Worm (Caenorhabditis elegans) whole organism, dauer: ENCODE data around the gene R144.11.

Experiments
- unc-62 ChIP-seq: sonication (generic microtip); optimal IDR thresholded peaks from 2 replicates; lab custom pipeline; 2017; ENCODE audit warnings: missing biosample characterization, missing genetic modification reagents, missing genetic modification characterization

R144.11 gene

DNA sequence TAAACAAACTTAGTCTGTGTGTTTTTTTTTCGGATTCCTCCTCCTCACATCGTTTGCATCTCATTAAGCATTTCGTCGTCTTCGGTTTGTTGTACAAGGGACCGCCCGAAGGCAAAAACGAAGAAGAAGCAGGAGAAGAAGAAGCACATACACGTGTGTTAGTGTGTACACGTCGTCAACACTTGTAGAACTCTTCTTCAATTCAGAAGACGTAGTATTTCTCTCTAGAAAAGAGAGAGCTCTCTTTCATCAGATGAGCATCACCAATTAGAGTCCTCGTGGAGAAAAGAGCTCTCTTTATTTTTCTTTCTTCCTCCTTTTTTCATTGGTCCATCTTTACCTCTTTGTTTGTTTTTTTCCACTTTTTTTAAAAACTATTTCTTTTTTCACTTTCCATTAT is 40.5 kb downstream of the R144.11 start:
- TF ChIP-seq unc-62: no peak

DNA sequence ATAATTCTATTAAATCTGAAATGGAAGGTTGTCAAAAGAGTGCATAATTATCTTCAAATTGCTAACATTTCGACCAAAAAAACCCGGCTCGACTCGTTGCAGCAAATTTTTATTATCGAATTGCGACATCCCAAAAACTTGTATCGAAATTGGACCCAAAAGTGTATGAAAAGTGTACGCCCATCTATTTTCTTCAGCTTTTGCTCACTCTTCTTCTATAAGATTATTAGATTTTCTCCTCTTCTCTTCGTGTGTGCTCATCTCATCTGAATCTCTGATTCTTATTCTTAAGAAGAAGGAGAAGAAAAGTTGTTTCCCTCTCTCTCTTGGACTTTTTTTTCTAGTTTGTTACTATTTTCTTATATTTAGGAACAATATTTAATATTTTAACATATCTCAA is 41.4 kb downstream of the R144.11 start:
- TF ChIP-seq unc-62: no peak

DNA sequence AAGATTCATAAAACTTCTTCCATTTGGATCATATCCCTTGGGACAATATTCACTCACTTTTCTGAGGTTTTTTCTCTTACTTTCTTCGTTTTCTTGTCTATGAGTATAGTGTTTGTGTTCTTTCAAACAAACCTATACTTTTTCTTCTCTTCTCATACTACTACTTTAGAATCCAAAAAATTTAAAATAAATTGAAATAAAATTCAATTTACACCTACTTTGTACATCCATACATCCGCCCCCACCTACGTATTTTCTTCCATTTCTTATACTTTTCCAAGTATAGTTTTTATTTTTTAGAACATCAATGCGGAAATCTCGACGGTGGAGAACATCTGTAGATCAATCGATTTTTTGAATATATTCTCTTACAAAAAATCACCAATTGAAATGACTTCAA is 43.4 kb downstream of the R144.11 start, which contains the start of gene nca-2:
Gene nca-2, plus strand, starts transcription at position 301 of the 400 bp plus-strand sequence.
- no peak for TF ChIP-seq unc-62

DNA sequence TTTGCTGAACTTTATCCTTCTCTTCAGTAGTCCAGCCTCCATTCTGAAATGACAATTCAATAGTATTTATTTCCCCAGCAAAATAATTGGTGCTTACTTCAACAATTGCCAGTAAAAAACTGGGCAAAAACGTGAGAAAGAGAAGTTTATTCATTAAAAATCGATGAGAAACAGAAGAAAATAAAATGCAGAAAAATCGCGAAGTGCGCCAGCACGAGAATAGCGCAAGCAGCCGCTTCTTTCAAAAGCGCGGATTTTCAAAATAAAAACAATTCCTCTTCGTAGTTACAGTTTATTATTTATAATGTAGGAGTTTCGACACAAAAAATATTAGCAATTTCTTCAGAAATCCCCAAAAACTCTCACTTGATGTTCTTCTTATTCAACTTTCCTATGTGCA is 45.7 kb downstream of the R144.11 start, which contains the start of gene C27F2.9:
Gene C27F2.9, minus strand, starts transcription at position 159 of the 400 bp plus-strand sequence.
- no peak for TF ChIP-seq unc-62

DNA sequence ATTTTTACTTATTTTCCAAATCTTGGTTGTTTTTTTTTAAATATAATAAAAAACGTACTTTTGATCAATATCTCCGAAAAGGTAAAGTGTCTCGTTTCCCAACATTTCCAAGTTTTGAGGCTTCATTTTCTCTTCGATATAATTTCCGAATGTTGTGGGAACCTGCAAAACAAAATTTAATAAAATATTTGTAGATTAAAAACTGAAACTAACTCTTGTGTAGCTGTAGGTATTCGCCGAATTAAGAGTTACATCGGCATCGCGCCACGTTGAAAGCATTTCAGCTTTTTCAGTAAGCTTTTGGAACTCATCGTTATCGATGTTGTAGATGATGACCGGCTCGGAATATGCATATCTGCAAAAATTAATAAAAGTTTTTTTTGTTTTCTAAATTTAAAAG is 46.2 kb downstream of the R144.11 start, which contains the start of gene vps-22:
Gene vps-22, minus strand, starts transcription at position 101 of the 400 bp plus-strand sequence.
- no peak for TF ChIP-seq unc-62

DNA sequence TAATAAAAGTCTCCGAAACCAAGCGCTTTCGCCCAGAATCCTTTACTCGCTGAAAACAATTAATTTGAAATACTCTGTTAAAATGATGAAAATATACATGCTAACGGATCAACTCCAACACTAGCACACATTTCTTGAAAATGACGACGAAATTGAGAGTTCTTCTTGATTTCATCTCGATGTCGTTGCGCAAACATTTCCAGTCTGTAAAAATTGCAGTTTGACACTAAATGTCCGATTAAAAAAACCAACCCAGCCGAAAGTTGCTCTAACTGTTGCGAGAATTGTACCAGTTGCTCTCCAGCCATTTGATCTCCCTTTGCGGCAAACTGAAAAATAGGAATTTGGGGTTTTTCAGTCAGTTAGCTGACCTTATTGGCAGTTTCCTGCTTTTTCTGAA is 47.3 kb downstream of the R144.11 start:
- TF ChIP-seq unc-62: no peak

DNA sequence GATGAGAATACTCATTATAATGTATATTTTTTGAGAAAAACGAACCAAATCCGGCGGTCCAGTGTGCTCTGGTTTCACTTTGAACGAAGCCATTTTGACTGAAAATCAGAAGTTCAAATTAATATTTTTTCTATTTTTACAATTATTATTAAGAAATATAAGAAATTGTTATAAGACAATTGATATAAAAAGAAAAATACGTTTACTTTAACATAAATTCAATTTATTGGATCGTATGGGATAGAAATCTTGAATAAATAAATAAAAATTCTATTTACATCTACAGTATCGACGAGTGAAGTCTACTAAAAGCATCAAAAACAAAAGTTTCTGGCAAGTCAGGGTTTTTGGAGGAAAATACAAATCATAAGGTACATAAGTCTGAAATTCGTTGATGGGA is 48.4 kb downstream of the R144.11 start, which contains the start of gene C27F2.4:
Gene C27F2.4, minus strand, starts transcription at position 101 of the 400 bp plus-strand sequence.
- TF ChIP-seq unc-62: no peak
